Worm (Caenorhabditis elegans): ENCODE data around the gene avr-15.

DNA sequence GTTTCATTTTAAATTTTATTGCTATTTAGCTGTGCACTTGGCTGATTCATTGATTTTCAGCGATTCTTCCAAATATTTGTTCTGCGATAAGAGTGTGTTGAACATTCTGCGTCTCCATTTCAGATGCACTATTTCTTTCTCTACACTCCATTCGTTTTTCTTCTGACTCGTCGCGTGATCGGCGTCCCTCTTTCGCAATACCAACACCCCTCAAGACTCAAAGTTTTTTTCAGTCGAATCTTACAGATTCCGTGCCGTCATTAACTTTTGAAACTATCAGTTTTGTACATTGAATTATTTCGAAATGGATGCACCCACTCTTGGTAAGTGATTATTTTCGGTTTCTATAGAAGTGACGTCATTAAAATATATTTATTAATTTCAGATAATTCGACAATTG is 48.5 kb downstream of the avr-15 start, which contains the start of gene frm-10:
- TF ChIP-seq nhr-28 (tag; optimal IDR thresholded peaks at IDR 0.05) (peak; percentile 94), lin-15B (tag; optimal IDR thresholded peaks at IDR 0.05) (no peak), mdt-29 (GFP tag; IDR thresholded peaks at IDR 0.05) (0 out of 2 replicates have a peak, but pooled peaks have one; percentile 49), lin-13 (GFP tag; optimal IDR thresholded peaks at IDR 0.05) (peak; percentile 58), ZK337.2 (GFP tag; IDR thresholded peaks at IDR 0.05) (no peak)
